Worm (Caenorhabditis elegans) whole organism, L3 larva: ENCODE results near the gene snn-1.

Experiments used
- R02D3.7 ChIP-seq: fragments of 150-350 bp; optimal IDR thresholded peaks from 2 replicates; lab custom pipeline; 2014; ENCODE audit warnings: missing biosample characterization, missing genetic modification characterization
- ceh-16 ChIP-seq: sonication (generic microtip); optimal IDR thresholded peaks from 2 replicates; lab custom pipeline; 2017; ENCODE audit warnings: missing biosample characterization, missing genetic modification characterization
- mdl-1 ChIP-seq: fragments of 150-350 bp; optimal IDR thresholded peaks from 2 replicates; lab custom pipeline; 2014; ENCODE audit warnings: missing biosample characterization, missing genetic modification characterization
- pha-4 ChIP-seq: fragments of 150-350 bp; optimal IDR thresholded peaks from 2 replicates; lab custom pipeline; 2014; ENCODE audit warnings: missing biosample characterization, missing genetic modification reagents, missing genetic modification characterization
- unc-39 ChIP-seq: sonication (generic microtip); optimal IDR thresholded peaks from 4 replicates; lab custom pipeline; 2017; ENCODE audit warnings: missing biosample characterization, missing genetic modification characterization

ce11 chrIV:1761553-1761952 is 53.4 kb downstream of the snn-1 start, which contains the start of gene Y41D4A.7:
- no peak for TF ChIP-seq R02D3.7 (tag; lab: Kevin White, UChicago)
- no peak for TF ChIP-seq mdl-1 (tag; lab: Kevin White, UChicago)
- TF ChIP-seq ceh-16, result no peak
- no peak for TF ChIP-seq unc-39
- TF ChIP-seq pha-4, result no peak
